Fruit fly (Drosophila melanogaster): ENCODE measurements around the gene GstD6.

dm6 chr3R:12369793-12370642, 6.9 kb upstream of the GstD6 start:
- TF ChIP-seq CTCF (optimal IDR thresholded peaks at IDR 0.05) (no peak), CG8478 (optimal IDR thresholded peaks at IDR 0.05) (no peak)
